Worm (Caenorhabditis elegans): Measurements from ENCODE around the gene ocr-2.

Gene ocr-2

DNA sequence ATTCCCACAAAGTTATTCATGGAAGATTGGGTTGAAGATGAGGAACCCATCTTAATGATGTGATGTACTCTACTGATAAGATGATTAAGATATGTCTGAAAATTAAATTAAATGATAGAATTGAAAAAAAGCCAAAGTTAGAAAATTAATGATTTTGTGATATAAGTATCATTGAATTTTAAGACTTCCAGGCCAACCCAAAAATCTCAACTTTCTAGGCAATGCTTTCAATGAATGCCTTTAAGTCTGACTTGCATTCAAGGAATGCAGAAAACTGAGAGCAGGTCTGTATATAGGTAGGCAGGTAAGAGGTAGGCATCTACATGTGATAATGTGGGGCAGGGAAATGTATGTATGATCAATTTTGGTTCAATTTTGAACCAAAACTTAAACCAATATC lies at the start of gene ocr-2:
ocr-2 (minus strand) TSS at position 101 of the 400 bp plus-strand sequence.
- TF ChIP-seq unc-39 (tag; optimal IDR thresholded peaks at IDR 0.05): no peak
- peak; percentile 4 for TF ChIP-seq elt-1 (tag; optimal IDR thresholded peaks at IDR 0.05; ENCODE audit: borderline replicate concordance, insufficient read depth)

DNA sequence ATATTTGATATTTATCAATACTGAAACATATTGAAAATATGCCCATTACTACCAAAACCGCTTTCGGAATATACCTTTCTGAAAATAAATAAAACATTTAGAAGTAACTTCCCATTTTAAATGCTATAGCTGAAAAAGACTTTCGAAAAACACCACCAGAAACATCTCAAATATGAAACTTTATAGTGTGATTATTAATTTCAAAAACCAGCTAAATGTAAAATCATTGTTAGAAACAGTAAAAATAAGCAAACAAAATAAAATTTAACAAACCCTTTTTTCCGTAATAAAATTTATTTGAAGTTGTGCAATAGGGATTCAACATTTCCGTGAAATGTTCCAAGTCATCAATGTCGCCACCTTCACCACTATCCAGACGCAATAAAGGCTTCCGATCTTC lies 48.1 kb upstream of the ocr-2 start, which contains the start of the genes K07H8.5 and K07H8.8:
K07H8.5 (plus strand) TSS at position 301 of the 400 bp plus-strand sequence.
K07H8.8 (minus strand) TSS at position 389 of the 400 bp plus-strand sequence.
- no peak for TF ChIP-seq ceh-43 (GFP tag; optimal IDR thresholded peaks at IDR 0.05)
- TF ChIP-seq pha-4 (tag; optimal IDR thresholded peaks at IDR 0.05): no peak
- no peak for TF ChIP-seq flh-1 (GFP tag; optimal IDR thresholded peaks at IDR 0.05)
- no peak for TF ChIP-seq ceh-83 (GFP tag; optimal IDR thresholded peaks at IDR 0.05)
- no peak for TF ChIP-seq mls-2 (tag; optimal IDR thresholded peaks at IDR 0.05)
- no peak for TF ChIP-seq tbx-8 (GFP tag; optimal IDR thresholded peaks at IDR 0.05)
- no peak for TF ChIP-seq unc-62 (GFP tag; optimal IDR thresholded peaks at IDR 0.05)
- no peak for TF ChIP-seq snpc-4 (tag; optimal IDR thresholded peaks at IDR 0.05)
- TF ChIP-seq elt-3 (tag; optimal IDR thresholded peaks at IDR 0.05): no peak
- TF ChIP-seq blmp-1 (tag; optimal IDR thresholded peaks at IDR 0.05): no peak
- no peak for TF ChIP-seq drap-1 (GFP tag; optimal IDR thresholded peaks at IDR 0.05)
- no peak for TF ChIP-seq ceh-39 (tag; optimal IDR thresholded peaks at IDR 0.05)
- no peak for TF ChIP-seq bed-3 (GFP tag; optimal IDR thresholded peaks at IDR 0.05)
- TF ChIP-seq nhr-2 (tag; optimal IDR thresholded peaks at IDR 0.05): no peak
- TF ChIP-seq nhr-28 (tag; optimal IDR thresholded peaks at IDR 0.05): no peak
- no peak for TF ChIP-seq M03D4.4 (tag; optimal IDR thresholded peaks at IDR 0.05)
- no peak for TF ChIP-seq elt-1 (tag; optimal IDR thresholded peaks at IDR 0.05; ENCODE audit: borderline replicate concordance, insufficient read depth)
- TF ChIP-seq nhr-12 (tag; optimal IDR thresholded peaks at IDR 0.05): no peak

DNA sequence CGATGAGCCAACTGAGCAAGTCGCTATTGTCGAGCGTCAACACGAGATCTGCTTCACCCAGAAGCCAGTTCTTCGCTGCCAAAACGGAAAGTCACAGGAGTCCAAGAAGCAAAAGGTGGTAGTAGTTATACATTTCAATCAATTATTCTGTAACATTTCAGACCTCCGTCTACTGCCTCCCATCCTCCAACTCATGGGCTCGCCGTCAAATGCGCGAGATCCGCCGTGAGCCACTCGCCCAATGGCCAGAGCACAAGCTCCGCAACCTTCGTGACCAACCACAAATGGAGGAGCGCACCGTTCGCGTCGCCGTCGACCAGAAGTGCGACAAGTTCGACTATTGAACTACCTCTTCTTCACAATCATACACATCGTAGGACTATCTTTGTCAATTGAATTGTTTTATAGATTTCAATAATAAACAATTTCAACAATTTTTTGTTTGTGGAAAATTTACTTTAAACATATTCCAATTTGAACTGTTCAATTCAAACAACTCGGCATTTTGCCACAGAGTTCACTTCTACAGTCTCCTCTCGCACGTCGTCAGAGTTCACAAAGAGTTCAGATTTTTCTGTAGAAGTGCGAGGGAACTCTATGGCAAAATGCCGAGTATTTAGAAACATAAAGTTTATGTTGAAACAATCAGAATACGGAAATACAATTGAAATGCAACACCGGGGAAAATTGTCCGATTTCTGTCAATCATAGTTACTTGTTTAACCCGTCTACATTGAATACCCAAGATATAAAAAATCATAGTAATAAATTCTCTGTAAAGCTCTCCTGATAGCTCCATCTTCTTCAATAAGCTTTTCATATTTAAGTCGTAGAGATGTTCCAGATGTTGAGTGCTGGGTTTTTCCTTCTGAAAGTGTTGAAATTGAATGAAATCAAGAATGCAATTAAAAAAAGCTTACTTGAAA lies 46.4 kb upstream of the ocr-2 start:
- TF ChIP-seq nhr-237 (tag; optimal IDR thresholded peaks at IDR 0.05) (no peak), mab-5 (tag; optimal IDR thresholded peaks at IDR 0.05) (no peak), sptf-1 (tag; optimal IDR thresholded peaks at IDR 0.05) (no peak), blmp-1 (tag; optimal IDR thresholded peaks at IDR 0.05) (no peak), ceh-39 (tag; optimal IDR thresholded peaks at IDR 0.05) (no peak), cnd-1 (tag; optimal IDR thresholded peaks at IDR 0.05) (no peak), mls-2 (tag; optimal IDR thresholded peaks at IDR 0.05) (no peak)

DNA sequence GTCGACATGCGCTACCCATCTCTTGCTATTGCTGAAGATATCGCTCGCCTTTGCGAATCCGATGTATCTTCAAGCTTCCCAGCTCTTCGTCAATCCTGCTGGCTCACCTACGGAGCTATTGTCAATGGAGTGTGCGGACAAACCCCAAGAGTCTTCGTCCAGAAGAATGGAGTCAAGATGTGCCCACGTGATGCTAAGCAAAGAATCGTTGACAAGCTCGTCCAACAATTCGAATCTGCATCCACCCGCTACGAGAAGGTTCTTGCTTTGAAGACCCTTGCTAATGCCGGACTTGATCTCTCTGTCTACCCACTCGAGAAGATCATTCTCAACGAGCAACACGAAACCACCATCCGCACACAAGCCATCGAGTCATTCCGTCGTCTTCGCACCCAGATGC lies 42.8 kb upstream of the ocr-2 start:
- TF ChIP-seq nhr-76 (tag; optimal IDR thresholded peaks at IDR 0.05): no peak
- TF ChIP-seq elt-3 (tag; optimal IDR thresholded peaks at IDR 0.05): no peak
- TF ChIP-seq unc-62 (GFP tag; optimal IDR thresholded peaks at IDR 0.05): no peak
- no peak for TF ChIP-seq drap-1 (GFP tag; optimal IDR thresholded peaks at IDR 0.05)
- TF ChIP-seq ham-2 (GFP tag; optimal IDR thresholded peaks at IDR 0.05): no peak
- TF ChIP-seq tbx-8 (GFP tag; optimal IDR thresholded peaks at IDR 0.05): no peak
- TF ChIP-seq nhr-2 (tag; optimal IDR thresholded peaks at IDR 0.05): no peak
- TF ChIP-seq lin-13 (tag; optimal IDR thresholded peaks at IDR 0.05): no peak
- TF ChIP-seq mep-1 (tag; optimal IDR thresholded peaks at IDR 0.05): no peak
- no peak for TF ChIP-seq blmp-1 (tag; optimal IDR thresholded peaks at IDR 0.05)
- TF ChIP-seq nhr-237 (tag; optimal IDR thresholded peaks at IDR 0.05): no peak
- TF ChIP-seq pha-4 (tag; optimal IDR thresholded peaks at IDR 0.05): no peak
- no peak for TF ChIP-seq lsy-2 (tag; optimal IDR thresholded peaks at IDR 0.05)
- no peak for TF ChIP-seq zip-8 (tag; optimal IDR thresholded peaks at IDR 0.05)
- no peak for TF ChIP-seq lin-32 (GFP tag; optimal IDR thresholded peaks at IDR 0.05)
- TF ChIP-seq mab-5 (tag; optimal IDR thresholded peaks at IDR 0.05): no peak
- TF ChIP-seq cnd-1 (tag; optimal IDR thresholded peaks at IDR 0.05): no peak
- TF ChIP-seq unc-39 (tag; optimal IDR thresholded peaks at IDR 0.05): no peak
- no peak for TF ChIP-seq ceh-83 (GFP tag; optimal IDR thresholded peaks at IDR 0.05)
- TF ChIP-seq hlh-1 (tag; optimal IDR thresholded peaks at IDR 0.05): no peak
